Worm (Caenorhabditis elegans) whole organism, early embryonic: Measurements from ENCODE around the gene F14D7.12.
"Not testable (repeated sequence)": the region's sequence is repeated elsewhere in the genome, so short reads cannot be mapped to it uniquely, and the experiment has no call there.

Experiments
- B0310.2 ChIP-seq: sonication (generic microtip); optimal IDR thresholded peaks from 2 replicates; lab custom pipeline; 2016; ENCODE audit warnings: mild to moderate bottlenecking, missing genetic modification characterization, missing compliant biosample characterization
- F13C5.2 ChIP-seq: sonication (generic microtip); optimal IDR thresholded peaks from 2 replicates; lab custom pipeline; 2017; ENCODE audit warnings: mild to moderate bottlenecking, missing genetic modification characterization, inconsistent platforms, missing compliant biosample characterization
- aly-1 ChIP-seq: sonication (generic microtip); optimal IDR thresholded peaks from 2 replicates; lab custom pipeline; 2016; ENCODE audit warnings: missing genetic modification characterization, missing compliant biosample characterization
- ama-1 ChIP-seq: fragments of 150-350 bp; optimal IDR thresholded peaks from 2 replicates; lab custom pipeline; 2014
- ceh-13 ChIP-seq: fragments of 200-800 bp; sonication (Bioruptor generic); optimal IDR thresholded peaks from 2 replicates; lab custom pipeline; 2018; ENCODE audit warnings: mild to moderate bottlenecking, missing genetic modification characterization, missing compliant biosample characterization
- ceh-36 ChIP-seq: sonication (generic microtip); optimal IDR thresholded peaks from 2 replicates; lab custom pipeline; 2016; ENCODE audit warnings: missing genetic modification characterization, inconsistent platforms, missing compliant biosample characterization
- ets-7 ChIP-seq: sonication (generic microtip); optimal IDR thresholded peaks from 2 replicates; lab custom pipeline; 2016; ENCODE audit warnings: missing genotype, missing genetic modification characterization, missing compliant biosample characterization
- flt-1 ChIP-seq: fragments of 200-800 bp; sonication (Bioruptor generic); IDR thresholded peaks from 2 replicates; pipeline ENCODE4 v1.3.6; 2022; ENCODE audit warnings: missing genetic modification characterization, missing compliant biosample characterization
- hmbx-1 ChIP-seq: sonication (generic microtip); optimal IDR thresholded peaks from 2 replicates; lab custom pipeline; 2016; ENCODE audit warnings: mild to moderate bottlenecking, missing genetic modification characterization, missing compliant biosample characterization
- hmg-4 ChIP-seq: fragments of 200-800 bp; sonication (Bioruptor generic); optimal IDR thresholded peaks from 2 replicates; lab custom pipeline; 2018; ENCODE audit warnings: mild to moderate bottlenecking, missing genetic modification characterization, missing compliant biosample characterization
- hnd-1 ChIP-seq: sonication (generic microtip); optimal IDR thresholded peaks from 2 replicates; lab custom pipeline; 2016; ENCODE audit warnings: missing genetic modification characterization, missing compliant biosample characterization
- pes-1 ChIP-seq: fragments of 200-800 bp; sonication (Bioruptor generic); IDR thresholded peaks from 2 replicates; pipeline ENCODE4 v1.3.6; 2022; ENCODE audit warnings: missing genetic modification reagents, missing genetic modification characterization, missing compliant biosample characterization
- scrt-1 ChIP-seq: fragments of 200-800 bp; sonication (Bioruptor generic); IDR thresholded peaks from 2 replicates; pipeline ENCODE4 v1.3.6; 2022; ENCODE audit warnings: missing genetic modification characterization, missing compliant biosample characterization
- sea-1 ChIP-seq: fragments of 200-800 bp; sonication (Bioruptor generic); conservative IDR thresholded peaks from 2 replicates; pipeline ENCODE4 v1.3.6; 2022; ENCODE audit warnings: missing genetic modification characterization, missing compliant biosample characterization
- tbx-11 ChIP-seq: fragments of 200-800 bp; sonication (Bioruptor generic); IDR thresholded peaks from 2 replicates; pipeline ENCODE4 v1.3.6; 2022; ENCODE audit warnings: missing genetic modification characterization, missing compliant biosample characterization
- tbx-37 ChIP-seq: fragments of 200-800 bp; sonication (Bioruptor generic); conservative IDR thresholded peaks from 2 replicates; pipeline ENCODE4 v1.3.6; 2022; ENCODE audit warnings: missing genetic modification reagents, missing genetic modification characterization, missing compliant biosample characterization
- tra-4 ChIP-seq: sonication (generic microtip); optimal IDR thresholded peaks from 2 replicates; lab custom pipeline; 2017; ENCODE audit warnings: missing genetic modification characterization, missing compliant biosample characterization

The F14D7.12 gene

ce11 chrV:14268616-14269015 is 31.2 kb upstream of the F14D7.12 start, which contains the start of gene F40G12.4:
Gene F40G12.4, minus strand, starts transcription at chrV:14268716.
- no peak for TF ChIP-seq flt-1 (GFP tag; lab: Robert Waterston, UW)
- TF ChIP-seq scrt-1 (GFP tag; lab: Robert Waterston, UW): no peak
- TF ChIP-seq B0310.2 (tag; lab: Kevin White, UChicago): no peak
- no peak for TF ChIP-seq hmbx-1 (tag; lab: Kevin White, UChicago)
- TF ChIP-seq ets-7 (tag; lab: Kevin White, UChicago): no peak
- TF ChIP-seq aly-1: no peak
- TF ChIP-seq hmg-4 (GFP tag; lab: Kevin White, UChicago): no peak
- TF ChIP-seq ceh-36 (tag; lab: Kevin White, UChicago): no peak
- TF ChIP-seq tbx-37 (GFP tag; lab: Robert Waterston, UW): no peak
- no peak for TF ChIP-seq pes-1 (GFP tag; lab: Robert Waterston, UW)
- TF ChIP-seq ama-1 (lab: Kevin White, UChicago): no peak
- TF ChIP-seq F13C5.2: no peak
- TF ChIP-seq tbx-11 (GFP tag; lab: Robert Waterston, UW): no peak
- TF ChIP-seq sea-1 (GFP tag; lab: Robert Waterston, UW): no peak
- TF ChIP-seq tra-4: no peak
- TF ChIP-seq ceh-13: no peak
- no peak for TF ChIP-seq hnd-1 (tag; lab: Kevin White, UChicago)

ce11 chrV:14270729-14271128 is 29.1 kb upstream of the F14D7.12 start, which contains the start of gene F40G12.5:
Gene F40G12.5, minus strand, starts transcription at chrV:14270829.
- TF ChIP-seq ets-7 (tag; lab: Kevin White, UChicago) (no peak), tbx-11 (GFP tag; lab: Robert Waterston, UW) (no peak), B0310.2 (tag; lab: Kevin White, UChicago) (no peak), aly-1 (no peak), pes-1 (GFP tag; lab: Robert Waterston, UW) (no peak), hnd-1 (tag; lab: Kevin White, UChicago) (no peak), hmbx-1 (tag; lab: Kevin White, UChicago) (no peak), tra-4 (no peak), hmg-4 (GFP tag; lab: Kevin White, UChicago) (no peak), sea-1 (GFP tag; lab: Robert Waterston, UW) (no peak), tbx-37 (GFP tag; lab: Robert Waterston, UW) (no peak), F13C5.2 (no peak), ama-1 (lab: Kevin White, UChicago) (no peak)

DNA sequence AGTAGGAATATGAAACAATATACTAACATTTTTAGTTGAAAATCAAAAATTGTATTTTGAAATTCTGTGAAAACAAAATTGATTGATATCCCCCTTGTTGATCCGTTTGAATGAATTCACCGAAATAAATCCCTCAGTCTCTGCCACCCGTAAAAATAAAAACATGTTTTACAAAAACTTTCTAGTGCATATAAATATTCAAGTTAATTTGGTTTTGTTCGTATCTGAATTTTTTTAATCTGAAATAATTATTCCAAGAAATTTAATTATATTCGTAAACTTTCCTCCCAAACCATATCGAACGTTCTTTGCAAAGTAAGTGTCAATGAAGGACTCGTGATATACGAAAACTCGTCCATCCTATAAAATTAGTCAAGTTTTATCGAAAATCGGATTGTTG is 26.8 kb upstream of the F14D7.12 start, which contains the start of gene F40G12.6:
Gene F40G12.6, minus strand, starts transcription at position 101 of the 400 bp plus-strand sequence.
- no peak for TF ChIP-seq pes-1 (GFP tag; lab: Robert Waterston, UW)
- TF ChIP-seq F13C5.2: no peak
- no peak for TF ChIP-seq ceh-13
- TF ChIP-seq tbx-11 (GFP tag; lab: Robert Waterston, UW): no peak
- TF ChIP-seq ets-7 (tag; lab: Kevin White, UChicago): no peak
- TF ChIP-seq ama-1 (lab: Kevin White, UChicago): no peak
- no peak for TF ChIP-seq aly-1
- TF ChIP-seq flt-1 (GFP tag; lab: Robert Waterston, UW): no peak
- no peak for TF ChIP-seq B0310.2 (tag; lab: Kevin White, UChicago)
- TF ChIP-seq ceh-36 (tag; lab: Kevin White, UChicago): no peak
- no peak for TF ChIP-seq tbx-37 (GFP tag; lab: Robert Waterston, UW)
- TF ChIP-seq tra-4: no peak

DNA sequence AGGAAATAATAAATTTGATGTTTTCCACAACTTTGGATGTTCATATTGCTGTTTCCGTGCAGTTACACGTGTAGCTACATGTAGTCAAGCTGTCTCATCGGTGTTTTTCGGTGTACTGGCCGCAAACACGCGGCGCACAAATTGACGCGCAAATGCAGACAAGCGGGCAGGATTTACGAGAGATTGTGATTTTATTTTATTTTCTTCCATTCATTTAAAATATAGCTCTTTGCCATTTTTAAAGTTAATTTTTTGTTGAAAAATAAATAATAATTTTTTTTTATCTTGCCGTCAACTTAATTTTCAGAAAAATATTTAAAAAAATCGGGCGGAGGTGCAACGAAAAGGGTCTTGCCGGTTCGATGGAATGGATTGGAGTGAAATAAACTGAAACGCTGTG is 25.5 kb upstream of the F14D7.12 start, which contains the start of gene F40G12.7:
Gene F40G12.7, plus strand, starts transcription at position 301 of the 400 bp plus-strand sequence.
- TF ChIP-seq sea-1 (GFP tag; lab: Robert Waterston, UW); B0310.2 (tag; lab: Kevin White, UChicago); ceh-36 (tag; lab: Kevin White, UChicago): not testable (repeated sequence)

DNA sequence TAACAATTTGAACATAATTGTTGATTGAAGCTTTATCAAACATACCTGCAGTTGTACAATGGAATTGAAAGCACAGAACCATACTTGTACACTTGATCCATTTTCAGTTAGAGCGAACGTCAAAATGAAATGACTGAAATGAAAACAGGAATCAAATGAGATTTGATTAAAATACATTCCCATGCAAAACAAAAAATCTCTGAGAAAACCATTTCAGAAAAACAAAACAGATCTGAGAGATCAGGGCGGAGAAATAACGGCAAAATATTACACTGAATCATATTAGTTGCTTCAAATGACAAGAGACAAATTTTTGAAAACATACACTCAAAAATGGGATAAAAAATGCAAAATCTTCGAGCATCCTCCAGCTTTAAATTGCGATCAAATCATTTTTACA is 20.0 kb upstream of the F14D7.12 start, which contains the start of gene srt-33:
Gene srt-33, minus strand, starts transcription at position 101 of the 400 bp plus-strand sequence.
- TF ChIP-seq pes-1 (GFP tag; lab: Robert Waterston, UW) (no peak), hnd-1 (tag; lab: Kevin White, UChicago) (no peak)

DNA sequence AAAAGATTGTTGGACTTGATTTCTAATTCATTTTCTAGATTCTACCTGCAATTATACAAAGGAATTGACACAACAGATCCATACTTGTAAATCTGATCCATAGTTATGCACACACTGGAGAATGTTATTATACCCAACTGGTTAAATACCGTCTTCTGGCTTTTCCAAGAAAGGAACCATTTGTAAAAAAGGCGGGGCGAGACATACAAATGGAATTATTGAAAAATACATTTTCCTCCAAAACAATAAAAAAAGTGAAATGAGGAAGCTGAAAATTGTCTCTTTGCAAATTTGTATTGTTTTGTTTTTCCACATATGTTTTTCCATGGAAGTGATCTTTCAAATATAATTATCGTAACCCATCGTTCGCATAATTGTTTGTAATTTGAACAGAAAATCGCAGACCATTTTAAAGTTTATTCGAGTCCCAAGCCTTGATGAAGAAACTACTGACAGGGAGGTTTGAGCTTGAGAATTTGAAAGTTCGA is 17.5 kb upstream of the F14D7.12 start, which contains the start of the genes srt-74 and F40G12.9:
Gene srt-74, minus strand, starts transcription at position 101 of the 488 bp plus-strand sequence.
Gene F40G12.9, plus strand, starts transcription at position 438 of the 488 bp plus-strand sequence.
- TF ChIP-seq hmg-4 (GFP tag; lab: Kevin White, UChicago): no peak
- TF ChIP-seq tbx-11 (GFP tag; lab: Robert Waterston, UW): no peak
- no peak for TF ChIP-seq hnd-1 (tag; lab: Kevin White, UChicago)
- no peak for TF ChIP-seq hmbx-1 (tag; lab: Kevin White, UChicago)
- TF ChIP-seq ceh-13: no peak
- TF ChIP-seq ets-7 (tag; lab: Kevin White, UChicago): no peak
- TF ChIP-seq pes-1 (GFP tag; lab: Robert Waterston, UW): no peak
- TF ChIP-seq ceh-36 (tag; lab: Kevin White, UChicago): no peak
- TF ChIP-seq aly-1: no peak
- TF ChIP-seq F13C5.2: no peak
- TF ChIP-seq tra-4: no peak
- no peak for TF ChIP-seq tbx-37 (GFP tag; lab: Robert Waterston, UW)
- TF ChIP-seq B0310.2 (tag; lab: Kevin White, UChicago): no peak

ce11 chrV:14283241-14283640 is 16.6 kb upstream of the F14D7.12 start, which contains the start of gene F40G12.10:
Gene F40G12.10, plus strand, starts transcription at chrV:14283541.
- TF ChIP-seq tra-4: no peak

DNA sequence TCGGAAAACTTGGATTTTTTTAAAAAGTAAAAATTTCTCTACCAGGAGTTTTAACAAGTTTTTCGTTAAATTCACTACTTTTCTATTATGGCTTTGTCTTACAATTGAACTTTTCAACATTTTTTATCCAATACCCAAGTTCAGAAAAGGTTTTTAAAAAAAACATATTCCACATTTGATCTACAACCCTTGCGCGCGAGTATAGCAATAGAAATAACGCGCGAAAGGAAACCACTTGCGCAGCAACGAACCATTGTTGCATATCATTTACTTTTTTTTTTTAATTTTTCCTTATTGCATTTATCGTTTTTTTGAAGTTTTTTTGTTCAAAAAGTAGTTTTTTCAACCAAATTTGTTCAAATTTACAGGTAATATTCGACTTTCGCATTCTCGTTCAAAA is 14.0 kb upstream of the F14D7.12 start, which contains the start of gene F40G12.11:
Gene F40G12.11, plus strand, starts transcription at position 369 of the 400 bp plus-strand sequence.
- no peak for TF ChIP-seq flt-1 (GFP tag; lab: Robert Waterston, UW)
- TF ChIP-seq hmbx-1 (tag; lab: Kevin White, UChicago): no peak
- no peak for TF ChIP-seq tra-4
- TF ChIP-seq sea-1 (GFP tag; lab: Robert Waterston, UW): no peak
- no peak for TF ChIP-seq tbx-37 (GFP tag; lab: Robert Waterston, UW)
- no peak for TF ChIP-seq aly-1
- no peak for TF ChIP-seq B0310.2 (tag; lab: Kevin White, UChicago)
- no peak for TF ChIP-seq ceh-13
- no peak for TF ChIP-seq tbx-11 (GFP tag; lab: Robert Waterston, UW)
- no peak for TF ChIP-seq F13C5.2
- no peak for TF ChIP-seq ceh-36 (tag; lab: Kevin White, UChicago)
- no peak for TF ChIP-seq ama-1 (lab: Kevin White, UChicago)
- TF ChIP-seq hnd-1 (tag; lab: Kevin White, UChicago): no peak
- no peak for TF ChIP-seq pes-1 (GFP tag; lab: Robert Waterston, UW)
- no peak for TF ChIP-seq hmg-4 (GFP tag; lab: Kevin White, UChicago)
- no peak for TF ChIP-seq ets-7 (tag; lab: Kevin White, UChicago)
